Worm (Caenorhabditis elegans): ENCODE measurements around the gene C18D4.6.

The C18D4.6 gene

DNA sequence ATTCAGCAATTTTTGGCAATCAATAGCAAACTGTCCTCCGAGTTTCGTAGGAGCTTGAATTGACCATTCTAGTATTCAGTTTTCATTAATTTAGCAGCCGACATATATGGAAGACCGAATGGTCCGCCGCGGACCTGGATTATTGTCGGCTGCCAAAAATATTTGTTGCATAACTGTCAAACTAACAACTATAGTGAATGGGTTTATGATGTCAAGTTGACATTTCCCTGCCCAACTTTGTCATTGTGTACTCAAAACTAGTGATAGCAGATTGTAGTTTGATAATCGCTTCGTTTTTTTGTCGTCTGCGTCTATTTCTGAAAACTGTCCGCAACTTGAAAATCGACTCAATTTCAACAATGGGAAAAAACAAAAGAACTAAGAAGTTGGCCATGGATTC, 11.2 kb upstream of the C18D4.6 start, which contains the start of gene fbxa-176:
Gene fbxa-176 (plus strand): TSS at position 314 of the 400 bp plus-strand sequence.
- TF ChIP-seq hlh-11 (tag; optimal IDR thresholded peaks at IDR 0.05) = peak; percentile 26
- TF ChIP-seq lin-39 (tag; optimal IDR thresholded peaks at IDR 0.05) = no peak
- peak; percentile 60 for TF ChIP-seq dmd-6 (GFP tag; IDR thresholded peaks at IDR 0.05)
- TF ChIP-seq dve-1 (tag; optimal IDR thresholded peaks at IDR 0.05; ENCODE audit: insufficient read depth) = peak; percentile 12
- TF ChIP-seq pqm-1 (tag; optimal IDR thresholded peaks at IDR 0.05) = peak; percentile 32
- no peak for TF ChIP-seq rbr-2 (tag; optimal IDR thresholded peaks at IDR 0.05)
- TF ChIP-seq duxl-1 (tag; optimal IDR thresholded peaks at IDR 0.05; ENCODE audit: poor library complexity) = no peak
- TF ChIP-seq nhr-41 (GFP tag; IDR thresholded peaks at IDR 0.05) = no peak
- no peak for TF ChIP-seq daf-16 (GFP tag; optimal IDR thresholded peaks at IDR 0.05)
- TF ChIP-seq daf-16 (tag; optimal IDR thresholded peaks at IDR 0.05) = peak; percentile 65

DNA sequence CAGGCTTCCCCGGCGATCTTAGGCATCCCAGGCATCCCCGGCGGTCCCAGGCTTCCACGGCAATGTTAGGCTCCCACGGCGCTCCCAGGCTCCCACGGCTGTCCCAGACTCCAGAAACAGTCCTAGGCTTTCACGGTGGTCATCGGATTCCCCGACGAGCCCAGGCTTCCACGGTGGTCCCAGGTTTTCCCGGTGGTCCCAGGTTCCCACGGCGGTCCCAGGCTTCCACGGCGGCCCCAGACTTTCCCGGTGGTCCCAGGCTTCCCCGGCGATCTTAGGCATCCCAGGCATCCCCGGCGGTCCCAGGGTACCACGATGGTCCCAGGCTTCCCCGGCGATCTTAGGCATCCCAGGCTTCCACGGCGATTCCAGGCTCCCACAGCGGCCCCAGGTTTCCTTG, 10.5 kb upstream of the C18D4.6 start:
- TF ChIP-seq nhr-42 (GFP tag; IDR thresholded peaks at IDR 0.05) (no peak), zfp-2 (tag; optimal IDR thresholded peaks at IDR 0.05) (no peak), pha-4 (GFP tag; IDR thresholded peaks at IDR 0.05) (peak; percentile 38; the same call in 1 of the 2 replicates), pha-4 (tag; optimal IDR thresholded peaks at IDR 0.05) (no peak), saeg-2 (GFP tag; IDR thresholded peaks at IDR 0.05) (no peak), F37D6.2 (tag; optimal IDR thresholded peaks at IDR 0.05) (no peak), aly-2 (tag; optimal IDR thresholded peaks at IDR 0.05) (no peak), nhr-76 (tag; optimal IDR thresholded peaks at IDR 0.05) (no peak), R02D3.7 (tag; optimal IDR thresholded peaks at IDR 0.05) (no peak), hlh-11 (tag; optimal IDR thresholded peaks at IDR 0.05) (no peak), set-16 (GFP tag; IDR thresholded peaks at IDR 0.05) (peak; percentile 98)

ce11 chrV:17546931-17547330, 8.8 kb upstream of the C18D4.6 start:
- TF ChIP-seq daf-16 (GFP tag; optimal IDR thresholded peaks at IDR 0.05) = no peak
- peak; percentile 80 for TF ChIP-seq daf-16 (tag; optimal IDR thresholded peaks at IDR 0.05)
- TF ChIP-seq pqm-1 (tag; optimal IDR thresholded peaks at IDR 0.05) = peak; percentile 45
- peak; percentile 25 for TF ChIP-seq duxl-1 (tag; optimal IDR thresholded peaks at IDR 0.05; ENCODE audit: poor library complexity)
- TF ChIP-seq nhr-28 (tag; optimal IDR thresholded peaks at IDR 0.05) = peak; percentile 34
- no peak for TF ChIP-seq nhr-111 (GFP tag; optimal IDR thresholded peaks at IDR 0.05)
- no peak for TF ChIP-seq unc-62 (GFP tag; optimal IDR thresholded peaks at IDR 0.05 in 1 of 2)
- TF ChIP-seq unc-62 (tag; optimal IDR thresholded peaks at IDR 0.05) = no peak

DNA sequence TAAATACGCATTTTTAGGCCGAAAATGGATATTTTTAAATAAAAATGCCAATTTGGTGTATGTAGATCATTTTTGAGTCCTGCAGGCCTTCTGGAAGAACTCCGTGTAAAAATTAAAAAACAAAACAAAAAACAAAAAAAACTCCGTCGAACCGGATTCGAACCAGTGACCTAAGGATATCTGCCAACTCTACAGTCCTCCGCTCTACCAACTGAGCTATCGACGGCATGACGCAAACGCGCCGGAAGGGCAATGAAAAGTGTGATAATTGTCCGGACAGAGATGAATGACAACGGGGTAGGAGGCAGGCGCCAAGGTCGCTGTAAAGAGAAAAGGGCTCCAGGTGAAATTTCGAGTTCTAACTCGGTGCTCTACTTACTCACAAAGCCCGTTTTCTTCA, 4.1 kb upstream of the C18D4.6 start:
- TF ChIP-seq ceh-20 (GFP tag; IDR thresholded peaks at IDR 0.05) (no peak), tag-97 (GFP tag; IDR thresholded peaks at IDR 0.05) (no peak), zip-2 (tag; optimal IDR thresholded peaks at IDR 0.05) (no peak), ces-1 (GFP tag; optimal IDR thresholded peaks at IDR 0.05) (no peak), lin-38 (GFP tag; IDR thresholded peaks at IDR 0.05) (no peak), daf-12 (tag; optimal IDR thresholded peaks at IDR 0.05) (no peak), mes-2 (tag; optimal IDR thresholded peaks at IDR 0.05; ENCODE audit: poor library complexity, severe bottlenecking) (peak; percentile 1), tra-1 (GFP tag; IDR thresholded peaks at IDR 0.05) (no peak), daf-16 (GFP tag; optimal IDR thresholded peaks at IDR 0.05) (no peak), daf-16 (tag; optimal IDR thresholded peaks at IDR 0.05) (peak; percentile 13), hlh-11 (tag; optimal IDR thresholded peaks at IDR 0.05) (no peak), daf-8 (GFP tag; IDR thresholded peaks at IDR 0.05) (no peak), lin-39 (tag; optimal IDR thresholded peaks at IDR 0.05) (no peak), dmd-9 (GFP tag; IDR thresholded peaks at IDR 0.05) (no peak), Y5F2A.4 (GFP tag; optimal IDR thresholded peaks at IDR 0.05) (no peak), madf-5 (GFP tag; IDR thresholded peaks at IDR 0.05) (0 out of 4 replicates have a peak, but pooled peaks of 1 of the 2 experiments have one; percentile 35), set-16 (GFP tag; IDR thresholded peaks at IDR 0.05) (no peak), egl-43 (GFP tag; IDR thresholded peaks at IDR 0.05) (peak; percentile 75), nhr-237 (tag; optimal IDR thresholded peaks at IDR 0.05) (no peak), lsy-2 (tag; optimal IDR thresholded peaks at IDR 0.05) (no peak), zfp-2 (tag; optimal IDR thresholded peaks at IDR 0.05) (no peak), nhr-77 (tag; optimal IDR thresholded peaks at IDR 0.05) (no peak), daf-19 (GFP tag; conservative IDR thresholded peaks at IDR 0.05) (no peak), dmd-8 (GFP tag; IDR thresholded peaks at IDR 0.05) (0 out of 2 replicates have a peak, but pooled peaks have one; percentile 29), hmg-1.1 (GFP tag; IDR thresholded peaks at IDR 0.05) (no peak), pqm-1 (tag; optimal IDR thresholded peaks at IDR 0.05) (no peak), duxl-1 (tag; optimal IDR thresholded peaks at IDR 0.05; ENCODE audit: poor library complexity) (peak; percentile 65), gei-8 (GFP tag; optimal IDR thresholded peaks at IDR 0.05) (no peak), aly-2 (tag; optimal IDR thresholded peaks at IDR 0.05) (no peak), F26F4.8 (GFP tag; conservative IDR thresholded peaks at IDR 0.05) (0 out of 2 replicates have a peak, but pooled peaks have one; percentile 24)

All from whole organism, L4 larva.